Worm (Caenorhabditis elegans) whole organism, late embryonic: ENCODE data around the gene Y37H2A.12.

Source experiments
- C38D4.7 ChIP-seq: fragments of 200-800 bp; sonication (Bioruptor generic); optimal IDR thresholded peaks from 2 replicates; lab custom pipeline; 2018; ENCODE audit warnings: mild to moderate bottlenecking, missing genetic modification characterization, moderate library complexity, missing compliant biosample characterization
- K09A11.1 ChIP-seq: sonication (generic microtip); optimal IDR thresholded peaks from 2 replicates; lab custom pipeline; 2017; ENCODE audit warnings: antibody characterized with exemption, mild to moderate bottlenecking, missing genetic modification characterization, missing compliant biosample characterization; ENCODE audit not compliant: insufficient read depth
- T23F11.4 ChIP-seq: fragments of 200-800 bp; sonication (Bioruptor generic); optimal IDR thresholded peaks from 2 replicates; lab custom pipeline; 2018; ENCODE audit warnings: mild to moderate bottlenecking, missing genetic modification characterization, missing compliant biosample characterization
- ama-1 ChIP-seq: fragments of 150-350 bp; optimal IDR thresholded peaks from 2 replicates; lab custom pipeline; 2014
- ceh-14 ChIP-seq: sonication (generic microtip); optimal IDR thresholded peaks from 2 replicates; lab custom pipeline; 2016; ENCODE audit warnings: missing genotype, missing genetic modification characterization, missing compliant biosample characterization
- ceh-22 ChIP-seq: sonication (generic microtip); optimal IDR thresholded peaks from 2 replicates; lab custom pipeline; 2017; ENCODE audit warnings: missing biosample characterization, missing genetic modification characterization
- ceh-30 ChIP-seq: fragments of 150-350 bp; optimal IDR thresholded peaks from 2 replicates; lab custom pipeline; 2014; ENCODE audit warnings: missing biosample characterization, missing genetic modification characterization
- ceh-31 ChIP-seq: sonication (generic microtip); optimal IDR thresholded peaks from 2 replicates; lab custom pipeline; 2016; ENCODE audit warnings: missing genetic modification characterization, missing compliant biosample characterization
- ceh-48 ChIP-seq: sonication (generic microtip); optimal IDR thresholded peaks from 2 replicates; lab custom pipeline; 2016; ENCODE audit warnings: missing genetic modification characterization, inconsistent platforms, missing compliant biosample characterization
- ceh-9 ChIP-seq: sonication (generic microtip); optimal IDR thresholded peaks from 2 replicates; lab custom pipeline; 2016; ENCODE audit warnings: mild to moderate bottlenecking, missing genetic modification characterization, inconsistent platforms, missing compliant biosample characterization
- dmd-4 ChIP-seq: sonication (generic microtip); optimal IDR thresholded peaks from 2 replicates; lab custom pipeline; 2016; ENCODE audit warnings: borderline replicate concordance, missing genetic modification characterization, missing compliant biosample characterization
- dve-1 ChIP-seq: sonication (generic microtip); optimal IDR thresholded peaks from 2 replicates; lab custom pipeline; 2017; ENCODE audit warnings: antibody characterized with exemption, mild to moderate bottlenecking, missing genetic modification characterization, missing compliant biosample characterization
- elt-2 ChIP-seq: sonication (generic microtip); optimal IDR thresholded peaks from 2 replicates; lab custom pipeline; 2016; ENCODE audit warnings: missing genetic modification reagents, missing genetic modification characterization, missing compliant biosample characterization
- elt-4 ChIP-seq: sonication (generic microtip); optimal IDR thresholded peaks from 2 replicates; lab custom pipeline; 2016; ENCODE audit warnings: missing genetic modification characterization, missing compliant biosample characterization
- eyg-1 ChIP-seq: sonication (generic microtip); optimal IDR thresholded peaks from 2 replicates; lab custom pipeline; 2016; ENCODE audit warnings: missing genotype, missing genetic modification characterization, missing compliant biosample characterization
- gmeb-2 ChIP-seq: sonication (generic microtip); optimal IDR thresholded peaks from 2 replicates; lab custom pipeline; 2016; ENCODE audit warnings: missing genetic modification characterization, inconsistent platforms, missing compliant biosample characterization
- hlh-13 ChIP-seq: fragments of 200-800 bp; sonication (Bioruptor generic); optimal IDR thresholded peaks from 2 replicates; lab custom pipeline; 2018; ENCODE audit warnings: mild to moderate bottlenecking, missing genetic modification characterization, missing compliant biosample characterization
- hlh-30 ChIP-seq: sonication (generic microtip); optimal IDR thresholded peaks from 2 replicates; lab custom pipeline; 2017; ENCODE audit warnings: antibody characterized with exemption, missing genetic modification characterization, missing compliant biosample characterization; ENCODE audit not compliant: insufficient read depth
- lin-11 ChIP-seq: fragments of 200-800 bp; sonication (Bioruptor generic); optimal IDR thresholded peaks from 2 replicates; lab custom pipeline; 2018; ENCODE audit warnings: mild to moderate bottlenecking, missing genetic modification characterization, missing compliant biosample characterization
- mec-3 ChIP-seq: sonication (generic microtip); optimal IDR thresholded peaks from 2 replicates; lab custom pipeline; 2016; ENCODE audit warnings: borderline replicate concordance, missing genetic modification characterization, missing compliant biosample characterization
- nfya-1 ChIP-seq: sonication (generic microtip); optimal IDR thresholded peaks from 2 replicates; lab custom pipeline; 2017; ENCODE audit warnings: missing genetic modification characterization, mild to moderate bottlenecking, missing compliant biosample characterization, antibody characterized with exemption, moderate library complexity
- odd-2 ChIP-seq: sonication (generic microtip); optimal IDR thresholded peaks from 2 replicates; lab custom pipeline; 2017; ENCODE audit warnings: antibody characterized with exemption, mild to moderate bottlenecking, missing genetic modification characterization, missing compliant biosample characterization
- pha-4 ChIP-seq: fragments of 150-350 bp; optimal IDR thresholded peaks from 2 replicates; lab custom pipeline; 2018; ENCODE audit warnings: missing biosample characterization, missing genetic modification reagents, missing genetic modification characterization
- syd-9 ChIP-seq: sonication (generic microtip); optimal IDR thresholded peaks from 2 replicates; lab custom pipeline; 2016; ENCODE audit warnings: mild to moderate bottlenecking, missing genetic modification characterization, moderate library complexity, missing compliant biosample characterization
- tbx-2 ChIP-seq: sonication (generic microtip); optimal IDR thresholded peaks from 2 replicates; lab custom pipeline; 2016; ENCODE audit warnings: missing genetic modification characterization, missing compliant biosample characterization
- tbx-7 ChIP-seq: sonication (generic microtip); optimal IDR thresholded peaks from 2 replicates; lab custom pipeline; 2016; ENCODE audit warnings: missing genotype, missing genetic modification characterization, missing compliant biosample characterization
- ttx-3 ChIP-seq: sonication (generic microtip); optimal IDR thresholded peaks from 2 replicates; lab custom pipeline; 2016; ENCODE audit warnings: missing genetic modification reagents, missing genetic modification characterization, missing compliant biosample characterization
- unc-3 ChIP-seq, 2 experiments: fragments of 200-800 bp in 1 of 2; sonication (Bioruptor generic) in 1 of 2; sonication (generic microtip) in 1 of 2; conservative IDR thresholded peaks in 1 of 2; optimal IDR thresholded peaks in 1 of 2; 2 replicates each; pipeline versions ENCODE4 v1.3.6 to Lab custom; 2016 to 2022; ENCODE audit warnings: missing compliant biosample characterization in 2 of 2, missing genetic modification characterization in 2 of 2, missing genetic modification reagents in 1 of 2
- unc-86 ChIP-seq: sonication (generic microtip); optimal IDR thresholded peaks from 2 replicates; lab custom pipeline; 2016; ENCODE audit warnings: missing genetic modification characterization, missing compliant biosample characterization
- zip-5 ChIP-seq: sonication (generic microtip); optimal IDR thresholded peaks from 2 replicates; lab custom pipeline; 2016; ENCODE audit warnings: missing genetic modification characterization, missing compliant biosample characterization
- ztf-16 ChIP-seq: sonication (generic microtip); optimal IDR thresholded peaks from 2 replicates; lab custom pipeline; 2017; ENCODE audit warnings: missing genetic modification characterization, missing compliant biosample characterization

Y37H2A.12 gene

ce11 chrV:18137679-18138078 lies 6.8 kb upstream of the Y37H2A.12 start:
- TF ChIP-seq K09A11.1 (tag; lab: Kevin White, UChicago) (no peak), elt-4 (no peak), odd-2 (no peak), gmeb-2 (no peak), ama-1 (lab: Kevin White, UChicago) (no peak), ceh-31 (no peak)

ce11 chrV:18134378-18134777 lies 3.4 kb upstream of the Y37H2A.12 start, which contains the start of gene Y37H2A.7:
Gene Y37H2A.7 (minus strand): TSS chrV:18134478.
- TF ChIP-seq mec-3, result no peak
- TF ChIP-seq tbx-7 (tag; lab: Kevin White, UChicago), result no peak
- no peak for TF ChIP-seq ttx-3 (tag; lab: Kevin White, UChicago)
- TF ChIP-seq syd-9 (tag; lab: Kevin White, UChicago), result no peak

ce11 chrV:18133177-18133576 lies 2.2 kb upstream of the Y37H2A.12 start, which contains the start of gene Y37H2A.18:
Gene Y37H2A.18 (minus strand): TSS chrV:18133277.
- TF ChIP-seq ceh-9 (tag; lab: Kevin White, UChicago), result no peak
- TF ChIP-seq ceh-14 (tag; lab: Kevin White, UChicago), result no peak
- no peak for TF ChIP-seq C38D4.7 (GFP tag; lab: Kevin White, UChicago)
- no peak for TF ChIP-seq ceh-48
- no peak for TF ChIP-seq K09A11.1 (tag; lab: Kevin White, UChicago)
- no peak for TF ChIP-seq tbx-2 (tag; lab: Kevin White, UChicago)
- TF ChIP-seq lin-11, result no peak
- TF ChIP-seq ztf-16 (tag; lab: Kevin White, UChicago), result no peak
- TF ChIP-seq unc-86 (tag; lab: Kevin White, UChicago), result no peak
- TF ChIP-seq hlh-30 (tag; lab: Kevin White, UChicago), result no peak
- TF ChIP-seq eyg-1, result no peak
- no peak for TF ChIP-seq unc-3 (GFP tag; conservative IDR thresholded peaks at IDR 0.05; lab: Robert Waterston, UW)
- TF ChIP-seq unc-3 (tag; optimal IDR thresholded peaks at IDR 0.05; lab: Kevin White, UChicago), result no peak
- TF ChIP-seq zip-5 (tag; lab: Kevin White, UChicago), result no peak
- no peak for TF ChIP-seq tbx-7 (tag; lab: Kevin White, UChicago)
- no peak for TF ChIP-seq T23F11.4 (GFP tag; lab: Kevin White, UChicago)

ce11 chrV:18129663-18130272 lies 1.2 kb downstream of the Y37H2A.12 start:
- TF ChIP-seq ceh-48, result peak; percentile 55
- TF ChIP-seq, all 69 proteins: peak for 1; not testable (repeated sequence) for 68

ce11 chrV:18128545-18128944 lies 2.4 kb downstream of the Y37H2A.12 start:
- TF ChIP-seq ceh-30 (tag; lab: Kevin White, UChicago) (no peak), elt-4 (no peak), pha-4 (no peak), ceh-9 (tag; lab: Kevin White, UChicago) (no peak), nfya-1 (tag; lab: Kevin White, UChicago) (no peak), dmd-4 (no peak), hlh-13 (GFP tag; lab: Kevin White, UChicago) (no peak), hlh-30 (tag; lab: Kevin White, UChicago) (no peak)

ce11 chrV:18127192-18127591 lies 3.7 kb downstream of the Y37H2A.12 start, which contains the start of gene fbxa-211:
Gene fbxa-211 (plus strand): TSS chrV:18127519.
- TF ChIP-seq ceh-22 (tag; lab: Kevin White, UChicago) (no peak), elt-2 (tag; lab: Kevin White, UChicago) (no peak), dve-1 (tag; lab: Kevin White, UChicago) (no peak)
